Worm (Caenorhabditis elegans) whole organism, L4/young adult: ENCODE results near the gene K10B4.3.

Source experiments
- dao-5 ChIP-seq: sonication (generic microtip); optimal IDR thresholded peaks from 2 replicates; lab custom pipeline; 2016; ENCODE audit warnings: missing genotype, missing genetic modification characterization, moderate library complexity, missing compliant biosample characterization
- him-1 ChIP-seq: sonication (generic microtip); optimal IDR thresholded peaks from 2 replicates; lab custom pipeline; 2016; ENCODE audit warnings: missing genotype, missing genetic modification reagents, missing genetic modification characterization, missing compliant biosample characterization

- TF ChIP-seq him-1 (no peak), dao-5 (no peak)
Observed at ce11 chrII:107703-108102, 13.3 kb downstream of the K10B4.3 start.
